Worm (Caenorhabditis elegans): ENCODE measurements around the gene Y39E4B.13.

Y39E4B.13 gene

ce11 chrIII:13105497-13105896 lies 14.6 kb downstream of the Y39E4B.13 start:
- TF ChIP-seq pha-4 (tag; optimal IDR thresholded peaks at IDR 0.05) (peak; percentile 26), unc-120 (tag; optimal IDR thresholded peaks at IDR 0.05; ENCODE audit: poor library complexity, severe bottlenecking) (no peak), nhr-76 (tag; optimal IDR thresholded peaks at IDR 0.05) (no peak), lin-13 (tag; optimal IDR thresholded peaks at IDR 0.05) (no peak), unc-62 (GFP tag; optimal IDR thresholded peaks at IDR 0.05) (no peak), ceh-43 (GFP tag; optimal IDR thresholded peaks at IDR 0.05) (peak; percentile 6), mls-2 (tag; optimal IDR thresholded peaks at IDR 0.05) (no peak), nhr-237 (tag; optimal IDR thresholded peaks at IDR 0.05) (no peak), lsy-2 (tag; optimal IDR thresholded peaks at IDR 0.05) (no peak)

- no peak for TF ChIP-seq pha-4 (tag; optimal IDR thresholded peaks at IDR 0.05)
- no peak for TF ChIP-seq M03D4.4 (tag; optimal IDR thresholded peaks at IDR 0.05)
- peak; percentile 22 for TF ChIP-seq mep-1 (tag; optimal IDR thresholded peaks at IDR 0.05)
- no peak for TF ChIP-seq lin-32 (GFP tag; optimal IDR thresholded peaks at IDR 0.05)
- TF ChIP-seq nhr-237 (tag; optimal IDR thresholded peaks at IDR 0.05), result peak; percentile 59
- TF ChIP-seq zip-8 (tag; optimal IDR thresholded peaks at IDR 0.05), result no peak
- no peak for TF ChIP-seq nhr-12 (tag; optimal IDR thresholded peaks at IDR 0.05)
- TF ChIP-seq nhr-28 (tag; optimal IDR thresholded peaks at IDR 0.05), result no peak
- TF ChIP-seq lsy-2 (tag; optimal IDR thresholded peaks at IDR 0.05), result peak; percentile 21
- TF ChIP-seq ceh-83 (GFP tag; optimal IDR thresholded peaks at IDR 0.05), result no peak
- no peak for TF ChIP-seq flh-1 (GFP tag; optimal IDR thresholded peaks at IDR 0.05)
- peak; percentile 41 for TF ChIP-seq unc-120 (tag; optimal IDR thresholded peaks at IDR 0.05; ENCODE audit: poor library complexity, severe bottlenecking)
- peak; percentile 98 for TF ChIP-seq ces-1 (GFP tag; optimal IDR thresholded peaks at IDR 0.05)
- peak; percentile 53 for TF ChIP-seq hlh-1 (tag; optimal IDR thresholded peaks at IDR 0.05)
- no peak for TF ChIP-seq blmp-1 (tag; optimal IDR thresholded peaks at IDR 0.05)
- TF ChIP-seq nhr-2 (tag; optimal IDR thresholded peaks at IDR 0.05), result no peak
- no peak for TF ChIP-seq nhr-76 (tag; optimal IDR thresholded peaks at IDR 0.05)
- no peak for TF ChIP-seq unc-39 (tag; optimal IDR thresholded peaks at IDR 0.05)
- TF ChIP-seq cnd-1 (tag; optimal IDR thresholded peaks at IDR 0.05), result no peak
- TF ChIP-seq mab-5 (tag; optimal IDR thresholded peaks at IDR 0.05), result no peak
- no peak for TF ChIP-seq ztf-11 (tag; optimal IDR thresholded peaks at IDR 0.05)
- TF ChIP-seq tbx-8 (GFP tag; optimal IDR thresholded peaks at IDR 0.05), result no peak
- no peak for TF ChIP-seq elt-1 (tag; optimal IDR thresholded peaks at IDR 0.05; ENCODE audit: borderline replicate concordance, insufficient read depth)
- no peak for TF ChIP-seq ham-2 (GFP tag; optimal IDR thresholded peaks at IDR 0.05)
- no peak for TF ChIP-seq elt-3 (tag; optimal IDR thresholded peaks at IDR 0.05)
- TF ChIP-seq ceh-39 (tag; optimal IDR thresholded peaks at IDR 0.05), result no peak
- TF ChIP-seq lin-13 (tag; optimal IDR thresholded peaks at IDR 0.05), result no peak
- no peak for TF ChIP-seq sem-2 (GFP tag; optimal IDR thresholded peaks at IDR 0.05)
- no peak for TF ChIP-seq drap-1 (GFP tag; optimal IDR thresholded peaks at IDR 0.05)
- TF ChIP-seq unc-62 (GFP tag; optimal IDR thresholded peaks at IDR 0.05), result no peak
- TF ChIP-seq bed-3 (GFP tag; optimal IDR thresholded peaks at IDR 0.05), result no peak
- no peak for TF ChIP-seq ceh-43 (GFP tag; optimal IDR thresholded peaks at IDR 0.05)
- TF ChIP-seq mls-2 (tag; optimal IDR thresholded peaks at IDR 0.05), result no peak
Observed at ce11 chrIII:13105911-13106310, 15.0 kb downstream of the Y39E4B.13 start.

DNA sequence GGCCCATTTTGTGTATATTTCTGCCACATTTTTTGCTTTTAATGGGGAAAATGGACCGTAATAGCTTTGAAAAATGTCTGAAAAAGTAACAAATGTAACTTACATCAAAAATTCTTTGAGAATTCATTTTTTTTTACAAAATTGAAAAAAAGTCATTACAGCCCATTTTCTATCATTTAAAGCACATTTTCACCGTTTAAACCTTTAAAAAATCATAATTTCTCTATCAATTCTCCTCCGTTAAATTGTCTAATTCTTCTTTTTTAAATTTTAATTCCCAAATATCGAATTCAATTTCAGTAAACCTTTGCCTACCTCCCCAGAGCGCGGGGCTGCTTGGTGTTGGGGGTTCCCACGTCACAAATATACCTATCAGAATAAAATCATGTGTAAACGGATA lies 16.4 kb downstream of the Y39E4B.13 start, which contains the start of gene dhhc-8:
TSS of gene dhhc-8 (plus strand) at position 301 of the 400 bp plus-strand sequence.
- TF ChIP-seq ham-2 (GFP tag; optimal IDR thresholded peaks at IDR 0.05) (no peak), nhr-12 (tag; optimal IDR thresholded peaks at IDR 0.05) (no peak), hlh-1 (tag; optimal IDR thresholded peaks at IDR 0.05) (no peak), bed-3 (GFP tag; optimal IDR thresholded peaks at IDR 0.05) (no peak), ztf-11 (tag; optimal IDR thresholded peaks at IDR 0.05) (no peak), nhr-2 (tag; optimal IDR thresholded peaks at IDR 0.05) (no peak), mep-1 (tag; optimal IDR thresholded peaks at IDR 0.05) (no peak), mab-5 (tag; optimal IDR thresholded peaks at IDR 0.05) (no peak), snpc-4 (tag; optimal IDR thresholded peaks at IDR 0.05) (no peak), pha-4 (tag; optimal IDR thresholded peaks at IDR 0.05) (no peak), tbx-8 (GFP tag; optimal IDR thresholded peaks at IDR 0.05) (no peak), ces-1 (GFP tag; optimal IDR thresholded peaks at IDR 0.05) (no peak), M03D4.4 (tag; optimal IDR thresholded peaks at IDR 0.05) (no peak), ceh-39 (tag; optimal IDR thresholded peaks at IDR 0.05) (no peak)

ce11 chrIII:13118460-13118859 lies 27.5 kb downstream of the Y39E4B.13 start:
- TF ChIP-seq zip-8 (tag; optimal IDR thresholded peaks at IDR 0.05) (peak; percentile 23), ztf-11 (tag; optimal IDR thresholded peaks at IDR 0.05) (no peak)
